Worm (Caenorhabditis elegans) whole organism, young adult: ENCODE data around the gene sri-60.

Experiments
- B0035.1 ChIP-seq: sonication (generic microtip); optimal IDR thresholded peaks from 2 replicates; lab custom pipeline; 2016; ENCODE audit warnings: missing genetic modification characterization, mild to moderate bottlenecking, missing compliant biosample characterization, missing genotype, missing genetic modification reagents
- B0336.3 ChIP-seq: fragments of 200-800 bp; sonication (Bioruptor generic); IDR thresholded peaks from 2 replicates; pipeline ENCODE4 v1.3.6; 2022; ENCODE audit warnings: missing genetic modification characterization, missing compliant biosample characterization
- C06A6.2 ChIP-seq: fragments of 200-800 bp; sonication (Bioruptor generic); conservative IDR thresholded peaks from 2 replicates; pipeline ENCODE4 v1.3.6; 2022; ENCODE audit warnings: missing genetic modification characterization, missing compliant biosample characterization
- F23B12.7 ChIP-seq: sonication (generic microtip); optimal IDR thresholded peaks from 2 replicates; lab custom pipeline; 2017; ENCODE audit warnings: missing genetic modification characterization, mild to moderate bottlenecking, missing compliant biosample characterization, antibody characterized with exemption, moderate library complexity; ENCODE audit not compliant: insufficient read depth
- F49E8.2 ChIP-seq: sonication (generic microtip); optimal IDR thresholded peaks from 3 replicates; lab custom pipeline; 2017; ENCODE audit warnings: missing genetic modification characterization, mild to moderate bottlenecking, missing compliant biosample characterization, antibody characterized with exemption, moderate library complexity; ENCODE audit not compliant: insufficient read depth
- F57C9.4 ChIP-seq: sonication (generic microtip); optimal IDR thresholded peaks from 2 replicates; lab custom pipeline; 2017; ENCODE audit warnings: mild to moderate bottlenecking, missing genetic modification characterization, missing compliant biosample characterization
- Y95B8A.8 ChIP-seq: fragments of 200-800 bp; sonication (Bioruptor generic); IDR thresholded peaks from 2 replicates; pipeline ENCODE4 v1.3.6; 2022; ENCODE audit warnings: missing genetic modification reagents, missing genetic modification characterization, missing compliant biosample characterization
- athp-1 ChIP-seq: sonication (generic microtip); optimal IDR thresholded peaks from 2 replicates; lab custom pipeline; 2017; ENCODE audit warnings: mild to moderate bottlenecking, missing genetic modification characterization, missing compliant biosample characterization
- attf-3 ChIP-seq: fragments of 200-800 bp; sonication (Bioruptor generic); conservative IDR thresholded peaks from 2 replicates; pipeline ENCODE4 v1.3.6; 2022; ENCODE audit warnings: missing genetic modification reagents, missing genetic modification characterization, missing compliant biosample characterization
- cebp-1 ChIP-seq, 2 experiments: fragments of 200-800 bp in 1 of 2; sonication (Bioruptor generic) in 1 of 2; sonication (generic microtip) in 1 of 2; IDR thresholded peaks in 1 of 2; optimal IDR thresholded peaks in 1 of 2; 2 replicates each; pipeline versions ENCODE4 v1.3.6 to Lab custom; 2017 to 2022; ENCODE audit warnings: missing compliant biosample characterization in 2 of 2, missing genetic modification characterization in 2 of 2, mild to moderate bottlenecking in 1 of 2, missing genetic modification reagents in 1 of 2, moderate library complexity in 1 of 2
- ceh-100 ChIP-seq: fragments of 200-800 bp; sonication (Bioruptor generic); IDR thresholded peaks from 2 replicates; pipeline ENCODE4 v1.3.6; 2022; ENCODE audit warnings: missing genetic modification reagents, missing genetic modification characterization, missing compliant biosample characterization
- ceh-40 ChIP-seq: fragments of 200-800 bp; sonication (Bioruptor generic); IDR thresholded peaks from 2 replicates; pipeline ENCODE4 v1.3.6; 2022; ENCODE audit warnings: missing genetic modification characterization, missing compliant biosample characterization
- ceh-79 ChIP-seq: sonication (generic microtip); optimal IDR thresholded peaks from 2 replicates; lab custom pipeline; 2017; ENCODE audit warnings: mild to moderate bottlenecking, missing genetic modification characterization, missing compliant biosample characterization
- chd-7 ChIP-seq: sonication (generic microtip); optimal IDR thresholded peaks from 2 replicates; lab custom pipeline; 2016; ENCODE audit warnings: mild to moderate bottlenecking, missing genetic modification characterization, moderate library complexity, missing compliant biosample characterization
- dox-1 ChIP-seq: fragments of 200-800 bp; sonication (Bioruptor generic); IDR thresholded peaks from 2 replicates; pipeline ENCODE4 v1.3.6; 2022; ENCODE audit warnings: missing genetic modification reagents, missing genetic modification characterization, missing compliant biosample characterization
- dpff-1 ChIP-seq: sonication (generic microtip); optimal IDR thresholded peaks from 2 replicates; lab custom pipeline; 2017; ENCODE audit warnings: mild to moderate bottlenecking, missing genetic modification characterization, missing compliant biosample characterization
- efl-1 ChIP-seq: fragments of 150-350 bp; optimal IDR thresholded peaks from 2 replicates; lab custom pipeline; 2014; ENCODE audit warnings: missing biosample characterization, missing genetic modification reagents, missing genetic modification characterization
- egl-44 ChIP-seq: fragments of 200-800 bp; sonication (Bioruptor generic); IDR thresholded peaks from 2 replicates; pipeline ENCODE4 v1.3.6; 2022; ENCODE audit warnings: missing genetic modification reagents, missing genetic modification characterization, missing compliant biosample characterization
- ekl-4 ChIP-seq: fragments of 200-800 bp; sonication (Bioruptor generic); IDR thresholded peaks from 2 replicates; pipeline ENCODE4 v1.3.6; 2022; ENCODE audit warnings: missing genetic modification reagents, missing genetic modification characterization, missing compliant biosample characterization
- him-1 ChIP-seq: sonication (generic microtip); optimal IDR thresholded peaks from 2 replicates; lab custom pipeline; 2016; ENCODE audit warnings: missing genotype, missing genetic modification reagents, missing genetic modification characterization, missing compliant biosample characterization
- hsf-1 ChIP-seq: fragments of 200-800 bp; sonication (Bioruptor generic); IDR thresholded peaks from 2 replicates; pipeline ENCODE4 v1.3.6; 2022; ENCODE audit warnings: missing genetic modification reagents, missing genetic modification characterization, missing compliant biosample characterization
- lag-1 ChIP-seq: fragments of 200-800 bp; sonication (Bioruptor generic); IDR thresholded peaks from 2 replicates; pipeline ENCODE4 v1.3.6; 2022; ENCODE audit warnings: missing genetic modification reagents, missing genetic modification characterization, missing compliant biosample characterization
- lin-35 ChIP-seq, 3 experiments: fragments of 150-350 bp in 2 of 3; sonication (generic microtip) in 1 of 3; optimal IDR thresholded peaks; 2 replicates each; lab custom pipeline; 2014 to 2018; ENCODE audit warnings: missing biosample characterization in 3 of 3, missing genetic modification characterization in 3 of 3, missing genetic modification reagents in 3 of 3
- lsl-1 ChIP-seq: fragments of 200-800 bp; sonication (Bioruptor generic); optimal IDR thresholded peaks from 2 replicates; lab custom pipeline; 2018; ENCODE audit warnings: mild to moderate bottlenecking, missing genetic modification characterization, moderate library complexity, missing compliant biosample characterization
- lsy-27 ChIP-seq: sonication (generic microtip); optimal IDR thresholded peaks from 2 replicates; lab custom pipeline; 2017; ENCODE audit warnings: missing genetic modification characterization, mild to moderate bottlenecking, missing compliant biosample characterization, antibody characterized with exemption, missing genotype, borderline replicate concordance; ENCODE audit not compliant: insufficient read depth
- madf-10 ChIP-seq: sonication (generic microtip); optimal IDR thresholded peaks from 2 replicates; lab custom pipeline; 2016; ENCODE audit warnings: mild to moderate bottlenecking, missing genetic modification characterization, missing compliant biosample characterization
- madf-3 ChIP-seq: fragments of 200-800 bp; sonication (Bioruptor generic); IDR thresholded peaks from 2 replicates; pipeline ENCODE4 v1.3.6; 2022; ENCODE audit warnings: missing genetic modification reagents, missing genetic modification characterization, missing compliant biosample characterization
- nfyb-1 ChIP-seq: fragments of 200-800 bp; sonication (Bioruptor generic); IDR thresholded peaks from 2 replicates; pipeline ENCODE4 v1.3.6; 2022; ENCODE audit warnings: missing genetic modification reagents, missing genetic modification characterization, missing compliant biosample characterization
- nhr-120 ChIP-seq: fragments of 200-800 bp; sonication (Bioruptor generic); IDR thresholded peaks from 2 replicates; pipeline ENCODE4 v1.3.6; 2022; ENCODE audit warnings: missing genetic modification characterization, missing compliant biosample characterization
- pbrm-1 ChIP-seq: fragments of 200-800 bp; sonication (Bioruptor generic); IDR thresholded peaks from 2 replicates; pipeline ENCODE4 v1.3.6; 2022; ENCODE audit warnings: missing genetic modification reagents, missing genetic modification characterization, missing compliant biosample characterization
- rpc-1 ChIP-seq, 2 experiments: fragments of 150-350 bp in 1 of 2; sonication (generic microtip) in 1 of 2; optimal IDR thresholded peaks; 2 replicates each; lab custom pipeline; 2014 to 2018; ENCODE audit warnings: missing biosample characterization in 1 of 2, missing genetic modification characterization in 1 of 2, missing genetic modification reagents in 1 of 2, missing genotype in 1 of 2
- snpc-1.3 ChIP-seq: sonication (generic microtip); optimal IDR thresholded peaks from 2 replicates; lab custom pipeline; 2017; ENCODE audit warnings: missing genetic modification characterization, mild to moderate bottlenecking, missing compliant biosample characterization, antibody characterized with exemption, moderate library complexity, missing genotype, missing genetic modification reagents; ENCODE audit not compliant: insufficient read depth
- unc-62 ChIP-seq: fragments of 150-350 bp; optimal IDR thresholded peaks from 2 replicates; lab custom pipeline; 2014; ENCODE audit warnings: missing biosample characterization, missing genetic modification reagents, missing genetic modification characterization
- ztf-25 ChIP-seq: fragments of 200-800 bp; sonication (Bioruptor generic); IDR thresholded peaks from 2 replicates; pipeline ENCODE4 v1.3.6; 2022; ENCODE audit warnings: missing genetic modification reagents, missing genetic modification characterization, missing compliant biosample characterization

Gene sri-60

ce11 chrII:2684783-2685182, 17.9 kb downstream of the sri-60 start:
- no peak for TF ChIP-seq him-1
- TF ChIP-seq lsy-27 (tag; lab: Kevin White, UChicago), result no peak
- TF ChIP-seq F49E8.2 (tag; lab: Kevin White, UChicago), result no peak
- no peak for TF ChIP-seq B0035.1
- no peak for TF ChIP-seq ceh-79
- TF ChIP-seq attf-3 (GFP tag; lab: Robert Waterston, UW), result no peak
- no peak for TF ChIP-seq dox-1
- TF ChIP-seq F23B12.7 (tag; lab: Kevin White, UChicago), result no peak
- no peak for TF ChIP-seq ztf-25 (GFP tag; lab: Robert Waterston, UW)
- TF ChIP-seq ceh-40 (GFP tag; lab: Robert Waterston, UW), result no peak
- no peak for TF ChIP-seq ceh-100 (GFP tag; lab: Robert Waterston, UW)
- TF ChIP-seq cebp-1 (GFP tag; IDR thresholded peaks at IDR 0.05; lab: Robert Waterston, UW), result no peak
- TF ChIP-seq cebp-1 (tag; optimal IDR thresholded peaks at IDR 0.05; lab: Kevin White, UChicago), result no peak
- TF ChIP-seq B0336.3 (GFP tag; lab: Robert Waterston, UW), result no peak
- no peak for TF ChIP-seq lsl-1 (GFP tag; lab: Kevin White, UChicago)
- no peak for TF ChIP-seq nhr-120 (GFP tag; lab: Robert Waterston, UW)
- TF ChIP-seq, all 124 proteins: peak for 0

- TF ChIP-seq chd-7 (tag; lab: Kevin White, UChicago), result no peak
- TF ChIP-seq unc-62 (GFP tag; lab: Kevin White, UChicago), result no peak
- TF ChIP-seq dox-1, result no peak
- no peak for TF ChIP-seq lin-35 (GFP tag; optimal IDR thresholded peaks at IDR 0.05; lab: Kevin White, UChicago)
- no peak for TF ChIP-seq lag-1
- no peak for TF ChIP-seq athp-1
- TF ChIP-seq dpff-1 (tag; lab: Kevin White, UChicago), result no peak
Observed at ce11 chrII:2684208-2684607, 18.4 kb downstream of the sri-60 start, which contains the start of gene ceh-87. Gene ceh-87, minus strand, starts transcription at chrII:2684308.

ce11 chrII:2681118-2681517, 21.5 kb downstream of the sri-60 start, which contains the start of gene F34D6.1:
Gene F34D6.1, minus strand, starts transcription at chrII:2681218.
- TF ChIP-seq C06A6.2 (no peak), pbrm-1 (GFP tag; lab: Robert Waterston, UW) (no peak), snpc-1.3 (tag; lab: Kevin White, UChicago) (no peak), egl-44 (GFP tag; lab: Robert Waterston, UW) (no peak), B0336.3 (GFP tag; lab: Robert Waterston, UW) (no peak), nfyb-1 (no peak), F57C9.4 (no peak), hsf-1 (GFP tag; lab: Robert Waterston, UW) (no peak), efl-1 (no peak), Y95B8A.8 (GFP tag; lab: Robert Waterston, UW) (no peak), ekl-4 (GFP tag; lab: Robert Waterston, UW) (no peak), rpc-1 (optimal IDR thresholded peaks at IDR 0.05; lab: Kevin White, UChicago) (no peak), rpc-1 (tag; optimal IDR thresholded peaks at IDR 0.05; lab: Kevin White, UChicago) (no peak), madf-3 (GFP tag; lab: Robert Waterston, UW) (no peak), madf-10 (tag; lab: Kevin White, UChicago) (no peak)
